Fruit fly (Drosophila melanogaster): ENCODE measurements around the gene spartin.

The spartin gene

dm6 chr3R:4659934-4660353 lies 5.3 kb downstream of the spartin start (continued):
- no peak for TF ChIP-seq CG12236 (GFP tag; optimal IDR thresholded peaks at IDR 0.05)
- peak; percentile 13; the same call in 1 of the 2 replicates for TF ChIP-seq ara (GFP tag; IDR thresholded peaks at IDR 0.05)
- TF ChIP-seq vvl (GFP tag; IDR thresholded peaks at IDR 0.05) = no peak
- TF ChIP-seq CG6689 (GFP tag; IDR thresholded peaks at IDR 0.05) = no peak
- no peak for TF ChIP-seq Lim3 (GFP tag; IDR thresholded peaks at IDR 0.05)
- TF ChIP-seq chinmo (GFP tag; IDR thresholded peaks at IDR 0.05; ENCODE audit: partially characterized antibody) = 0 out of 4 replicates have a peak, but pooled peaks have one; percentile 72
- peak; percentile 72 for TF ChIP-seq CG12769 (tag; optimal IDR thresholded peaks at IDR 0.05)
- TF ChIP-seq CG6654 (GFP tag; optimal IDR thresholded peaks at IDR 0.05) = no peak
- TF ChIP-seq lola (GFP tag; optimal IDR thresholded peaks at IDR 0.05) = no peak
- TF ChIP-seq Doc3 (GFP tag; IDR thresholded peaks at IDR 0.05; ENCODE audit: partially characterized antibody) = no peak
- TF ChIP-seq Fer1 (GFP tag; optimal IDR thresholded peaks at IDR 0.05) = no peak
- TF ChIP-seq Adf1 (GFP tag; IDR thresholded peaks at IDR 0.05) = no peak
- TF ChIP-seq Rfx (GFP tag; IDR thresholded peaks at IDR 0.05) = peak; percentile 54
- no peak for TF ChIP-seq Chrac-16 (GFP tag; optimal IDR thresholded peaks at IDR 0.05)
- peak; percentile 5 for TF ChIP-seq CG17912 (GFP tag; optimal IDR thresholded peaks at IDR 0.05)
- TF ChIP-seq Sry-β (GFP tag; optimal IDR thresholded peaks at IDR 0.05) = no peak
- no peak for TF ChIP-seq Stat92E (GFP tag; optimal IDR thresholded peaks at IDR 0.05)
- TF ChIP-seq chm (GFP tag; IDR thresholded peaks at IDR 0.05) = no peak
- TF ChIP-seq Ptx1 (GFP tag; IDR thresholded peaks at IDR 0.05) = no peak
- TF ChIP-seq ac (GFP tag; optimal IDR thresholded peaks at IDR 0.05) = no peak
- TF ChIP-seq kni (GFP tag; optimal IDR thresholded peaks at IDR 0.05) = peak; percentile 94
- no peak for TF ChIP-seq CG17328 (GFP tag; IDR thresholded peaks at IDR 0.05)
- TF ChIP-seq cg (GFP tag; optimal IDR thresholded peaks at IDR 0.05) = peak; percentile 93
- TF ChIP-seq ato (GFP tag; IDR thresholded peaks at IDR 0.05; ENCODE audit: partially characterized antibody) = no peak
- no peak for TF ChIP-seq tgo (GFP tag; IDR thresholded peaks at IDR 0.05)
- TF ChIP-seq CG13424 (tag; optimal IDR thresholded peaks at IDR 0.05) = no peak
- TF ChIP-seq org-1 (GFP tag; optimal IDR thresholded peaks at IDR 0.05) = no peak
- TF ChIP-seq YL-1 (GFP tag; optimal IDR thresholded peaks at IDR 0.05) = no peak
- no peak for TF ChIP-seq bigmax (GFP tag; optimal IDR thresholded peaks at IDR 0.05)
- no peak for TF ChIP-seq al (GFP tag; IDR thresholded peaks at IDR 0.05)
- TF ChIP-seq Ravus (GFP tag; IDR thresholded peaks at IDR 0.05) = no peak
- TF ChIP-seq CG2712 (tag; optimal IDR thresholded peaks at IDR 0.05) = no peak
- no peak for TF ChIP-seq Sin3A (optimal IDR thresholded peaks at IDR 0.05)
- no peak for TF ChIP-seq CG31224 (GFP tag; IDR thresholded peaks at IDR 0.05)
- no peak for TF ChIP-seq amos (GFP tag; IDR thresholded peaks at IDR 0.05; ENCODE audit: partially characterized antibody)
- TF ChIP-seq pros (GFP tag; optimal IDR thresholded peaks at IDR 0.05) = no peak
- TF ChIP-seq CG1647 (GFP tag; optimal IDR thresholded peaks at IDR 0.05) = no peak
- no peak for TF ChIP-seq Doc2 (GFP tag; IDR thresholded peaks at IDR 0.05)
- TF ChIP-seq CG14014 (GFP tag; IDR thresholded peaks at IDR 0.05) = 0 out of 2 replicates have a peak, but pooled peaks have one; percentile 18
- no peak for TF ChIP-seq gsb (GFP tag; IDR thresholded peaks at IDR 0.05)
- TF ChIP-seq Hmr (GFP tag; optimal IDR thresholded peaks at IDR 0.05) = no peak
- no peak for TF ChIP-seq CG9609 (GFP tag; optimal IDR thresholded peaks at IDR 0.05)
- no peak for TF ChIP-seq Hey (tag; optimal IDR thresholded peaks at IDR 0.05)
- no peak for TF ChIP-seq CG1792 (GFP tag; optimal IDR thresholded peaks at IDR 0.05)
- TF ChIP-seq Dek (tag; optimal IDR thresholded peaks at IDR 0.05) = no peak
- TF ChIP-seq Pdp1 (GFP tag; optimal IDR thresholded peaks at IDR 0.05) = no peak
- TF ChIP-seq bcd (GFP tag; optimal IDR thresholded peaks at IDR 0.05) = no peak
- TF ChIP-seq zfh1 (GFP tag; IDR thresholded peaks at IDR 0.05) = peak; percentile 42; the same call in 1 of the 3 replicates
- TF ChIP-seq nerfin-1 (tag; optimal IDR thresholded peaks at IDR 0.05) = no peak
- no peak for TF ChIP-seq tio (GFP tag; optimal IDR thresholded peaks at IDR 0.05)
- TF ChIP-seq Opbp (GFP tag; IDR thresholded peaks at IDR 0.05; ENCODE audit: partially characterized antibody) = no peak

All from whole organism, embryonic.